Fruit fly (Drosophila melanogaster): Measurements from ENCODE around the gene CG5050.

Gene CG5050

DNA sequence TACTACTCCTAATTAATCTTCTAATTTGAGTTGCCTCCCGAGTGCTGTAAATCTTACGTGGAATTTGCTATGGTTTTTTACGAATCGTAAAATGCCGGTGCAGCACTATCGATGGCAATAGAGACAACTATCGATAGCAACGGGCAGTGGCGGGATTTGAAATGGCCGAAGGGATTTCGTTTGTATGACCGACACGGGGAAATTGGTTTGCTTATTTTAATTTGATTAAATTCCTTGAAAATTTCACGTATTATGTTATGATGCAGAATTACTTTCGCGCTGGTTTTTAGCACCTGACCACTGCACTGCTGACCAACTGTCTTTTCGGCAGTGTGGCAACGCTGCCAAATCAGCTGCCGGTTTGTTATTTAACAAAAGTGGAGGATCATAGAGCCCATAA lies 31.4 kb downstream of the CG5050 start, which contains the start of the genes GCS2beta and CG5131:
TSS of gene GCS2beta (minus strand) at position 134 of the 400 bp plus-strand sequence.
TSS of gene CG5131 (plus strand) at position 328 of the 400 bp plus-strand sequence.
- peak; percentile 92 for TF ChIP-seq HLH106 (tag; optimal IDR thresholded peaks at IDR 0.05)
- TF ChIP-seq rgr (GFP tag; optimal IDR thresholded peaks at IDR 0.05): peak; percentile 97
- peak; percentile 77 for TF ChIP-seq Sp1 (GFP tag; optimal IDR thresholded peaks at IDR 0.05)
- peak; percentile 81 for TF ChIP-seq dmrt93B (GFP tag; optimal IDR thresholded peaks at IDR 0.05)
- TF ChIP-seq dl (GFP tag; optimal IDR thresholded peaks at IDR 0.05; ENCODE audit: insufficient read depth in 1 of 2, partially characterized antibody in 2 of 2): no peak
- peak; percentile 97 for TF ChIP-seq tai (GFP tag; optimal IDR thresholded peaks at IDR 0.05)
- TF ChIP-seq h (GFP tag; optimal IDR thresholded peaks at IDR 0.05): peak; percentile 95
- peak; percentile 84 for TF ChIP-seq psq (GFP tag; optimal IDR thresholded peaks at IDR 0.05)
- TF ChIP-seq ey (GFP tag; optimal IDR thresholded peaks at IDR 0.05): peak; percentile 96
- peak; percentile 87 for TF ChIP-seq Jra (GFP tag; optimal IDR thresholded peaks at IDR 0.05)
- peak; percentile 74 for TF ChIP-seq CG9705 (GFP tag; optimal IDR thresholded peaks at IDR 0.05)
- TF ChIP-seq CG32264 (GFP tag; optimal IDR thresholded peaks at IDR 0.05): peak; percentile 82
- no peak for TF ChIP-seq Dfd (GFP tag; optimal IDR thresholded peaks at IDR 0.05)
- TF ChIP-seq Mio (GFP tag; optimal IDR thresholded peaks at IDR 0.05): peak; percentile 79
- peak; percentile 92 for TF ChIP-seq sv (GFP tag; optimal IDR thresholded peaks at IDR 0.05)
- TF ChIP-seq jim (GFP tag; optimal IDR thresholded peaks at IDR 0.05): peak; percentile 71
- TF ChIP-seq OdsH (GFP tag; optimal IDR thresholded peaks at IDR 0.05): peak; percentile 92
- peak; percentile 89 for TF ChIP-seq Hr83 (GFP tag; optimal IDR thresholded peaks at IDR 0.05; ENCODE audit: poor library complexity, severe bottlenecking)
- no peak for TF ChIP-seq Rel (GFP tag; optimal IDR thresholded peaks at IDR 0.05)
- peak; percentile 43 for TF ChIP-seq Rel (tag; optimal IDR thresholded peaks at IDR 0.05)
- TF ChIP-seq brk (GFP tag; optimal IDR thresholded peaks at IDR 0.05): no peak
- TF ChIP-seq Abd-B (GFP tag; optimal IDR thresholded peaks at IDR 0.05): no peak
- peak; percentile 72 for TF ChIP-seq sage (GFP tag; optimal IDR thresholded peaks at IDR 0.05)
- no peak for TF ChIP-seq lola (GFP tag; optimal IDR thresholded peaks at IDR 0.05)
- TF ChIP-seq Dif (GFP tag; optimal IDR thresholded peaks at IDR 0.05; ENCODE audit: partially characterized antibody): no peak
- TF ChIP-seq Hr78 (GFP tag; optimal IDR thresholded peaks at IDR 0.05): no peak
- peak; percentile 94 for TF ChIP-seq br (GFP tag; optimal IDR thresholded peaks at IDR 0.05)
- peak; percentile 74 for TF ChIP-seq woc (GFP tag; optimal IDR thresholded peaks at IDR 0.05)
- peak; percentile 96 for TF ChIP-seq Hnf4 (GFP tag; optimal IDR thresholded peaks at IDR 0.05)
- no peak for TF ChIP-seq N (GFP tag; optimal IDR thresholded peaks at IDR 0.05)
- TF ChIP-seq GATAd (GFP tag; optimal IDR thresholded peaks at IDR 0.05): peak; percentile 92
- TF ChIP-seq Myc (optimal IDR thresholded peaks at IDR 0.05): no peak
- TF ChIP-seq dsf (GFP tag; optimal IDR thresholded peaks at IDR 0.05; ENCODE audit: borderline replicate concordance): peak; percentile 87
- TF ChIP-seq foxo (GFP tag; optimal IDR thresholded peaks at IDR 0.05): peak; percentile 70 to 98
- no peak for TF ChIP-seq CrebA (GFP tag; optimal IDR thresholded peaks at IDR 0.05; ENCODE audit: borderline replicate concordance)
- TF ChIP-seq usp (GFP tag; optimal IDR thresholded peaks at IDR 0.05): no peak
- peak; percentile 93 for TF ChIP-seq fru (GFP tag; optimal IDR thresholded peaks at IDR 0.05)
- no peak for TF ChIP-seq Vsx2 (GFP tag; optimal IDR thresholded peaks at IDR 0.05; ENCODE audit: partially characterized antibody)
- TF ChIP-seq pan (optimal IDR thresholded peaks at IDR 0.05): no peak

DNA sequence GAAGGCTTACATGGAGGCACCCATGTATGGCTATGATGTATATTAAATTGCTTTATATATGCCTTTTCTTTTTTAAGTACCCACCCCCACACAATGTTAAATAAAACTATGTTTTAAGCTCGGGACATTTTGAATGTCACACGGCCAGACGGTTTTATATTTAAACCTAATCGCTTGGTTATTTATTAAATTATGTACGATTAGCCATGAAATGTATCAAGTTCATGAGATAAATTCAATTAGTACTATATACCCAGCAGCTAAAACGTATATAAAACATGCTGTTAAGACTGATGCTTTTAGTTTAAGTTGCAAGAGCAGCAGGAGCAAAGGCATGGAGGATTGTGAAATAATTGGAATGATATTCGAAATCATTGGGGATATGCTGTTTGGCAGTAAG lies 32.7 kb downstream of the CG5050 start, which contains the start of the genes CG43221 and CG43645:
TSS of gene CG43221 (plus strand) at position 301 of the 400 bp plus-strand sequence.
TSS of gene CG43645 (plus strand) at position 301 of the 400 bp plus-strand sequence.
- TF ChIP-seq foxo (GFP tag; optimal IDR thresholded peaks at IDR 0.05): no peak
- TF ChIP-seq usp (GFP tag; optimal IDR thresholded peaks at IDR 0.05): no peak
- no peak for TF ChIP-seq Hr83 (GFP tag; optimal IDR thresholded peaks at IDR 0.05; ENCODE audit: poor library complexity, severe bottlenecking)
- TF ChIP-seq psq (GFP tag; optimal IDR thresholded peaks at IDR 0.05): no peak
- no peak for TF ChIP-seq br (GFP tag; optimal IDR thresholded peaks at IDR 0.05)
- TF ChIP-seq OdsH (GFP tag; optimal IDR thresholded peaks at IDR 0.05): no peak
- TF ChIP-seq ey (GFP tag; optimal IDR thresholded peaks at IDR 0.05): no peak
- no peak for TF ChIP-seq brk (GFP tag; optimal IDR thresholded peaks at IDR 0.05)
